Worm (Caenorhabditis elegans) whole organism, young adult: ENCODE data around the gene hum-2.

Source experiments
- B0261.1 ChIP-seq: sonication (generic microtip); optimal IDR thresholded peaks from 2 replicates; lab custom pipeline; 2016; ENCODE audit warnings: mild to moderate bottlenecking, missing genetic modification characterization, moderate library complexity, missing compliant biosample characterization
- C17E4.6 ChIP-seq: fragments of 200-800 bp; sonication (Bioruptor generic); IDR thresholded peaks from 2 replicates; pipeline ENCODE4 v1.3.6; 2022; ENCODE audit warnings: missing genetic modification reagents, missing genetic modification characterization, missing compliant biosample characterization
- D2030.7 ChIP-seq: fragments of 200-800 bp; sonication (Bioruptor generic); IDR thresholded peaks from 2 replicates; pipeline ENCODE4 v1.3.6; 2022; ENCODE audit warnings: missing genetic modification reagents, missing genetic modification characterization, missing compliant biosample characterization
- F22D6.2 ChIP-seq: sonication (generic microtip); optimal IDR thresholded peaks from 2 replicates; lab custom pipeline; 2016; ENCODE audit warnings: mild to moderate bottlenecking, missing genetic modification characterization, missing compliant biosample characterization
- F37B4.10 ChIP-seq: fragments of 200-800 bp; sonication (Bioruptor generic); IDR thresholded peaks from 2 replicates; pipeline ENCODE4 v1.3.6; 2022; ENCODE audit warnings: missing genetic modification characterization, missing compliant biosample characterization
- F55B11.4 ChIP-seq: sonication (generic microtip); optimal IDR thresholded peaks from 2 replicates; lab custom pipeline; 2016; ENCODE audit warnings: missing compliant biosample characterization, missing genetic modification characterization, borderline replicate concordance; ENCODE audit not compliant: insufficient read depth
- F57A8.1 ChIP-seq: fragments of 200-800 bp; sonication (Bioruptor generic); optimal IDR thresholded peaks from 2 replicates; lab custom pipeline; 2018; ENCODE audit warnings: mild to moderate bottlenecking, missing genetic modification characterization, moderate library complexity, missing compliant biosample characterization
- F57C9.4 ChIP-seq: sonication (generic microtip); optimal IDR thresholded peaks from 2 replicates; lab custom pipeline; 2017; ENCODE audit warnings: mild to moderate bottlenecking, missing genetic modification characterization, missing compliant biosample characterization
- T07F8.4 ChIP-seq: sonication (generic microtip); optimal IDR thresholded peaks from 2 replicates; lab custom pipeline; 2016; ENCODE audit warnings: mild to moderate bottlenecking, missing genetic modification characterization, moderate library complexity, missing compliant biosample characterization
- Y53F4B.3 ChIP-seq: fragments of 200-800 bp; sonication (Bioruptor generic); IDR thresholded peaks from 2 replicates; pipeline ENCODE4 v1.3.6; 2022; ENCODE audit warnings: missing genetic modification reagents, missing genetic modification characterization, missing compliant biosample characterization
- Y67H2A.10 ChIP-seq: fragments of 200-800 bp; sonication (Bioruptor generic); conservative IDR thresholded peaks from 2 replicates; pipeline ENCODE4 v1.3.6; 2022; ENCODE audit warnings: missing genetic modification reagents, missing genetic modification characterization, missing compliant biosample characterization
- Y95B8A.8 ChIP-seq: fragments of 200-800 bp; sonication (Bioruptor generic); IDR thresholded peaks from 2 replicates; pipeline ENCODE4 v1.3.6; 2022; ENCODE audit warnings: missing genetic modification reagents, missing genetic modification characterization, missing compliant biosample characterization
- bed-2 ChIP-seq: fragments of 200-800 bp; sonication (Bioruptor generic); IDR thresholded peaks from 2 replicates; pipeline ENCODE4 v1.3.6; 2022; ENCODE audit warnings: missing genetic modification reagents, missing genetic modification characterization, missing compliant biosample characterization
- cebp-1 ChIP-seq, 2 experiments: fragments of 200-800 bp in 1 of 2; sonication (Bioruptor generic) in 1 of 2; sonication (generic microtip) in 1 of 2; IDR thresholded peaks in 1 of 2; optimal IDR thresholded peaks in 1 of 2; 2 replicates each; pipeline versions ENCODE4 v1.3.6 to Lab custom; 2017 to 2022; ENCODE audit warnings: missing compliant biosample characterization in 2 of 2, missing genetic modification characterization in 2 of 2, mild to moderate bottlenecking in 1 of 2, missing genetic modification reagents in 1 of 2, moderate library complexity in 1 of 2
- cebp-2 ChIP-seq: fragments of 200-800 bp; sonication (Bioruptor generic); IDR thresholded peaks from 2 replicates; pipeline ENCODE4 v1.3.6; 2022; ENCODE audit warnings: missing genetic modification characterization, missing compliant biosample characterization
- ceh-79 ChIP-seq: sonication (generic microtip); optimal IDR thresholded peaks from 2 replicates; lab custom pipeline; 2017; ENCODE audit warnings: mild to moderate bottlenecking, missing genetic modification characterization, missing compliant biosample characterization
- ceh-91 ChIP-seq: fragments of 200-800 bp; sonication (Bioruptor generic); IDR thresholded peaks from 2 replicates; pipeline ENCODE4 v1.3.6; 2022; ENCODE audit warnings: missing genetic modification reagents, missing genetic modification characterization, missing compliant biosample characterization
- chd-7 ChIP-seq: sonication (generic microtip); optimal IDR thresholded peaks from 2 replicates; lab custom pipeline; 2016; ENCODE audit warnings: mild to moderate bottlenecking, missing genetic modification characterization, moderate library complexity, missing compliant biosample characterization
- dpff-1 ChIP-seq: sonication (generic microtip); optimal IDR thresholded peaks from 2 replicates; lab custom pipeline; 2017; ENCODE audit warnings: mild to moderate bottlenecking, missing genetic modification characterization, missing compliant biosample characterization
- egl-18 ChIP-seq: fragments of 200-800 bp; sonication (Bioruptor generic); IDR thresholded peaks from 2 replicates; pipeline ENCODE4 v1.3.6; 2022; ENCODE audit warnings: missing genetic modification reagents, missing genetic modification characterization, missing compliant biosample characterization
- hrde-1 ChIP-seq: sonication (generic microtip); optimal IDR thresholded peaks from 2 replicates; lab custom pipeline; 2016; ENCODE audit warnings: missing genetic modification characterization, mild to moderate bottlenecking, missing compliant biosample characterization, moderate library complexity, missing genotype, missing genetic modification reagents, borderline replicate concordance
- lag-1 ChIP-seq: fragments of 200-800 bp; sonication (Bioruptor generic); IDR thresholded peaks from 2 replicates; pipeline ENCODE4 v1.3.6; 2022; ENCODE audit warnings: missing genetic modification reagents, missing genetic modification characterization, missing compliant biosample characterization
- let-526 ChIP-seq: fragments of 200-800 bp; sonication (Bioruptor generic); IDR thresholded peaks from 2 replicates; pipeline ENCODE4 v1.3.6; 2022; ENCODE audit warnings: missing genetic modification reagents, missing genetic modification characterization, missing compliant biosample characterization
- lin-26 ChIP-seq: fragments of 200-800 bp; sonication (Bioruptor generic); IDR thresholded peaks from 2 replicates; pipeline ENCODE4 v1.3.6; 2022; ENCODE audit warnings: missing genetic modification reagents, missing genetic modification characterization, missing compliant biosample characterization
- lin-40 ChIP-seq: sonication (generic microtip); optimal IDR thresholded peaks from 2 replicates; lab custom pipeline; 2016; ENCODE audit warnings: missing genetic modification characterization, mild to moderate bottlenecking, missing compliant biosample characterization, missing genotype, missing genetic modification reagents
- lir-1 ChIP-seq: fragments of 200-800 bp; sonication (Bioruptor generic); conservative IDR thresholded peaks from 2 replicates; pipeline ENCODE4 v1.3.6; 2022; ENCODE audit warnings: missing genetic modification reagents, missing genetic modification characterization, missing compliant biosample characterization
- madf-3 ChIP-seq: fragments of 200-800 bp; sonication (Bioruptor generic); IDR thresholded peaks from 2 replicates; pipeline ENCODE4 v1.3.6; 2022; ENCODE audit warnings: missing genetic modification reagents, missing genetic modification characterization, missing compliant biosample characterization
- madf-8 ChIP-seq: fragments of 200-800 bp; sonication (Bioruptor generic); conservative IDR thresholded peaks from 2 replicates; pipeline ENCODE4 v1.3.6; 2022; ENCODE audit warnings: missing genetic modification reagents, missing genetic modification characterization, missing compliant biosample characterization
- mcd-1 ChIP-seq: fragments of 200-800 bp; sonication (Bioruptor generic); IDR thresholded peaks from 2 replicates; pipeline ENCODE4 v1.3.6; 2022; ENCODE audit warnings: missing genetic modification reagents, missing genetic modification characterization, missing compliant biosample characterization
- nfyb-1 ChIP-seq: fragments of 200-800 bp; sonication (Bioruptor generic); IDR thresholded peaks from 2 replicates; pipeline ENCODE4 v1.3.6; 2022; ENCODE audit warnings: missing genetic modification reagents, missing genetic modification characterization, missing compliant biosample characterization
- nhr-120 ChIP-seq: fragments of 200-800 bp; sonication (Bioruptor generic); IDR thresholded peaks from 2 replicates; pipeline ENCODE4 v1.3.6; 2022; ENCODE audit warnings: missing genetic modification characterization, missing compliant biosample characterization
- nhr-80 ChIP-seq: sonication (generic microtip); optimal IDR thresholded peaks from 2 replicates; lab custom pipeline; 2016; ENCODE audit warnings: missing genetic modification characterization, missing compliant biosample characterization
- nhr-90 ChIP-seq: sonication (generic microtip); optimal IDR thresholded peaks from 2 replicates; lab custom pipeline; 2016; ENCODE audit warnings: missing genotype, mild to moderate bottlenecking, missing genetic modification characterization, missing compliant biosample characterization
- repo-1 ChIP-seq: sonication (generic microtip); optimal IDR thresholded peaks from 2 replicates; lab custom pipeline; 2017; ENCODE audit warnings: mild to moderate bottlenecking, missing genetic modification characterization, missing compliant biosample characterization
- sdz-38 ChIP-seq: sonication (generic microtip); optimal IDR thresholded peaks from 2 replicates; lab custom pipeline; 2016; ENCODE audit warnings: missing genotype, missing genetic modification characterization, missing compliant biosample characterization
- snpc-3.4 ChIP-seq: sonication (generic microtip); optimal IDR thresholded peaks from 2 replicates; lab custom pipeline; 2017; ENCODE audit warnings: missing genetic modification characterization, mild to moderate bottlenecking, missing compliant biosample characterization, antibody characterized with exemption, moderate library complexity, missing genotype, missing genetic modification reagents
- sptf-2 ChIP-seq: fragments of 200-800 bp; sonication (Bioruptor generic); optimal IDR thresholded peaks from 2 replicates; lab custom pipeline; 2018; ENCODE audit warnings: mild to moderate bottlenecking, missing genetic modification characterization, missing compliant biosample characterization
- xnd-1 ChIP-seq: sonication (generic microtip); optimal IDR thresholded peaks from 2 replicates; lab custom pipeline; 2016; ENCODE audit warnings: missing genotype, missing genetic modification reagents, missing genetic modification characterization, missing compliant biosample characterization
- ztf-18 ChIP-seq: sonication (generic microtip); optimal IDR thresholded peaks from 2 replicates; lab custom pipeline; 2016; ENCODE audit warnings: missing genotype, mild to moderate bottlenecking, missing genetic modification characterization, missing compliant biosample characterization
- ztf-22 ChIP-seq: fragments of 200-800 bp; sonication (Bioruptor generic); optimal IDR thresholded peaks from 2 replicates; lab custom pipeline; 2018; ENCODE audit warnings: mild to moderate bottlenecking, missing genetic modification characterization, moderate library complexity, missing compliant biosample characterization

hum-2 gene

DNA sequence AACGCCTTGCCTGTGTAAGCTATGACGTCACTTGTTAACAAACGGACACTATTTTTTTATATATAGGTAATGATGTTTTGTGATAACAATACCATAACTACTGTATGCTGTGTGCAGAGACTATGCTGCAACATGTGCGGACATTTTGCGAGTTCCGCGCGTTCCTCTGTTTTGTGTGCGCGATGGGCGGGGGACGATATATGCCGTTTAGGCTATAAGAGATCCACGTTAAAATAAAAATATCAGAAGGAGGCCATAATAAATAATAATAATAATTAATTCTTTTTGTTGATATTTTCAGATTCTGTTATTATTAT is 54.0 kb downstream of the hum-2 start (continued):
- TF ChIP-seq mcd-1 (GFP tag; lab: Robert Waterston, UW): 0 out of 2 replicates have a peak, but pooled peaks have one; percentile 48

- TF ChIP-seq F37B4.10 (GFP tag; lab: Robert Waterston, UW) (no peak), hrde-1 (tag; lab: Kevin White, UChicago) (no peak), ztf-22 (no peak), madf-8 (GFP tag; lab: Robert Waterston, UW) (no peak), F22D6.2 (tag; lab: Kevin White, UChicago) (no peak), Y53F4B.3 (no peak), bed-2 (no peak), C17E4.6 (GFP tag; lab: Robert Waterston, UW) (no peak), egl-18 (no peak), sdz-38 (tag; lab: Kevin White, UChicago) (no peak), ceh-91 (no peak), lin-26 (GFP tag; lab: Robert Waterston, UW) (no peak), F57A8.1 (GFP tag; lab: Kevin White, UChicago) (no peak), F57C9.4 (no peak), madf-3 (no peak), B0261.1 (tag; lab: Kevin White, UChicago) (no peak), nhr-120 (no peak), lag-1 (GFP tag; lab: Robert Waterston, UW) (no peak)
Observed at ce11 chrV:9441046-9441445, 55.1 kb downstream of the hum-2 start.

- no peak for TF ChIP-seq snpc-3.4 (tag; lab: Kevin White, UChicago)
- TF ChIP-seq chd-7: no peak
- TF ChIP-seq T07F8.4 (tag; lab: Kevin White, UChicago): no peak
- no peak for TF ChIP-seq xnd-1
- TF ChIP-seq ztf-18: no peak
- no peak for TF ChIP-seq ceh-79
- no peak for TF ChIP-seq Y95B8A.8
- no peak for TF ChIP-seq cebp-1 (GFP tag; IDR thresholded peaks at IDR 0.05; lab: Robert Waterston, UW)
- peak; percentile 23 for TF ChIP-seq cebp-1 (tag; optimal IDR thresholded peaks at IDR 0.05; lab: Kevin White, UChicago)
Observed at ce11 chrV:9442471-9442870, 56.5 kb downstream of the hum-2 start.

DNA sequence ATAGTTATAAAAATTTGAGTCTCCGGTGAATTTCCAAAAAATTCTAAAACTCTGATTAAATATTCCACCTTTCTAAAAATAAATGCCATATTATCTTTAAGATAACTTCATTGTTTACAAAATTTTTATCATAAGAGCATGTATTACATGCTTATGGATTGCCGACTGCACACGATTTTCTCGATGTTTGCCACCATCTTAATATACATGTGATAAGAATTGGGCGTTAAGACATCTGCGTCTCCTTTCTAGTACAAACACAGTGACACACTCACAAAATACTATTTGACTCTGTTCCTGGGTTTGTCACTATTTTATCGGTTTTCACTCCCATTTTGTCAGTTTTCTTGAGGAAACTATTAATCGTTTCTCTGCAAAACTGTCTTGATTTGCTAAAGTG is 57.1 kb downstream of the hum-2 start:
- TF ChIP-seq D2030.7 (GFP tag; lab: Robert Waterston, UW) (no peak), nhr-80 (tag; lab: Kevin White, UChicago) (peak; percentile 63), lir-1 (no peak), Y67H2A.10 (GFP tag; lab: Robert Waterston, UW) (no peak)

- TF ChIP-seq dpff-1 (tag; lab: Kevin White, UChicago) (no peak), madf-8 (GFP tag; lab: Robert Waterston, UW) (no peak), chd-7 (no peak), nhr-120 (no peak), madf-3 (no peak), nfyb-1 (GFP tag; lab: Robert Waterston, UW) (no peak), nhr-90 (tag; lab: Kevin White, UChicago) (no peak), let-526 (GFP tag; lab: Robert Waterston, UW) (no peak), Y95B8A.8 (no peak), repo-1 (tag; lab: Kevin White, UChicago) (no peak), lin-26 (GFP tag; lab: Robert Waterston, UW) (no peak), cebp-2 (GFP tag; lab: Robert Waterston, UW) (no peak), F55B11.4 (no peak), Y67H2A.10 (GFP tag; lab: Robert Waterston, UW) (no peak), sptf-2 (GFP tag; lab: Kevin White, UChicago) (no peak), lin-40 (tag; lab: Kevin White, UChicago) (no peak)
Observed at ce11 chrV:9443748-9444147, 57.8 kb downstream of the hum-2 start, which contains the start of gene wdr-62. Gene wdr-62, plus strand, starts transcription at chrV:9444048.
